Worm (Caenorhabditis elegans) whole organism, L1 larva: ENCODE measurements around the gene Y24D9A.6.

ENCODE experiments used
- C16A3.4 ChIP-seq: fragments of 150-350 bp; optimal IDR thresholded peaks from 2 replicates; lab custom pipeline; 2014; ENCODE audit warnings: missing biosample characterization, missing genetic modification characterization
- C34B4.2 ChIP-seq: sonication (generic microtip); optimal IDR thresholded peaks from 2 replicates; lab custom pipeline; 2017; ENCODE audit warnings: mild to moderate bottlenecking, missing genetic modification characterization, missing compliant biosample characterization
- Y116A8C.19 ChIP-seq: sonication (generic microtip); optimal IDR thresholded peaks from 2 replicates; lab custom pipeline; 2016; ENCODE audit warnings: missing compliant biosample characterization, missing genetic modification characterization, borderline replicate concordance
- alr-1 ChIP-seq: fragments of 200-800 bp; sonication (Bioruptor generic); optimal IDR thresholded peaks from 2 replicates; lab custom pipeline; 2018; ENCODE audit warnings: borderline replicate concordance, mild to moderate bottlenecking, missing genetic modification characterization, missing compliant biosample characterization
- ceh-82 ChIP-seq, 3 experiments: fragments of 150-350 bp in 1 of 3; sonication (generic microtip) in 2 of 3; optimal IDR thresholded peaks; 2 replicates each; lab custom pipeline; 2014 to 2017; ENCODE audit warnings: missing biosample characterization in 3 of 3, missing genetic modification characterization in 3 of 3
- ceh-88 ChIP-seq: fragments of 200-800 bp; sonication (Bioruptor generic); IDR thresholded peaks from 2 replicates; pipeline ENCODE4 v1.3.6; 2022; ENCODE audit warnings: missing genetic modification characterization, missing compliant biosample characterization
- efl-1 ChIP-seq, 4 experiments: fragments of 150-350 bp; optimal IDR thresholded peaks in 3 of 4; peaks in 1 of 4; 1 replicate in 1 of 4; 2 replicates in 3 of 4; lab custom pipeline; 2014; ENCODE audit warnings: missing biosample characterization in 2 of 4, missing genetic modification characterization in 2 of 4, missing genetic modification reagents in 2 of 4
- egl-13 ChIP-seq: sonication (generic microtip); optimal IDR thresholded peaks from 2 replicates; lab custom pipeline; 2016; ENCODE audit warnings: missing genotype, missing genetic modification reagents, missing genetic modification characterization, missing compliant biosample characterization
- elt-3 ChIP-seq, 6 experiments: fragments of 150-350 bp in 1 of 6; sonication (generic microtip); optimal IDR thresholded peaks; 2 replicates each; lab custom pipeline; 2017 to 2018; ENCODE audit warnings: missing biosample characterization in 6 of 6, missing genetic modification characterization in 6 of 6, inconsistent platforms in 1 of 6
- ets-5 ChIP-seq: fragments of 200-800 bp; sonication (Bioruptor generic); IDR thresholded peaks from 2 replicates; pipeline ENCODE4 v1.3.6; 2022; ENCODE audit warnings: missing genetic modification characterization, missing compliant biosample characterization
- fkh-8 ChIP-seq: sonication (generic microtip); optimal IDR thresholded peaks from 2 replicates; lab custom pipeline; 2016; ENCODE audit warnings: mild to moderate bottlenecking, missing genetic modification characterization, missing compliant biosample characterization
- hlh-17 ChIP-seq: fragments of 200-800 bp; sonication (Bioruptor generic); optimal IDR thresholded peaks from 2 replicates; lab custom pipeline; 2018; ENCODE audit warnings: missing genetic modification characterization, mild to moderate bottlenecking, missing compliant biosample characterization, moderate library complexity, borderline replicate concordance
- hlh-4 ChIP-seq: sonication (generic microtip); optimal IDR thresholded peaks from 2 replicates; lab custom pipeline; 2016; ENCODE audit warnings: mild to moderate bottlenecking, missing genetic modification characterization, missing compliant biosample characterization
- hpl-2 ChIP-seq: fragments of 150-350 bp; optimal IDR thresholded peaks from 2 replicates; lab custom pipeline; 2014; ENCODE audit warnings: missing biosample characterization, missing genetic modification reagents, missing genetic modification characterization
- jun-1 ChIP-seq: fragments of 150-350 bp; optimal IDR thresholded peaks from 2 replicates; lab custom pipeline; 2014; ENCODE audit warnings: missing biosample characterization, missing genetic modification reagents, missing genetic modification characterization
- lin-13 ChIP-seq: fragments of 150-350 bp; optimal IDR thresholded peaks from 2 replicates; lab custom pipeline; 2014; ENCODE audit warnings: missing biosample characterization, missing genetic modification reagents, missing genetic modification characterization
- lin-14 ChIP-seq: fragments of 200-800 bp; sonication (Bioruptor generic); optimal IDR thresholded peaks from 2 replicates; lab custom pipeline; 2018; ENCODE audit warnings: mild to moderate bottlenecking, missing genetic modification characterization, moderate library complexity, missing compliant biosample characterization
- lin-35 ChIP-seq, 2 experiments: fragments of 150-350 bp; optimal IDR thresholded peaks; 2 replicates each; lab custom pipeline; 2014; ENCODE audit warnings: missing biosample characterization in 2 of 2, missing genetic modification characterization in 2 of 2, missing genetic modification reagents in 2 of 2
- lsy-2 ChIP-seq, 2 experiments: fragments of 150-350 bp; optimal IDR thresholded peaks; 2 replicates each; lab custom pipeline; 2014; ENCODE audit warnings: missing biosample characterization in 2 of 2, missing genetic modification characterization in 2 of 2
- mab-9 ChIP-seq: fragments of 200-800 bp; sonication (Bioruptor generic); IDR thresholded peaks from 2 replicates; pipeline ENCODE4 v1.3.6; 2022; ENCODE audit warnings: missing genetic modification reagents, missing genetic modification characterization, missing compliant biosample characterization
- mdl-1 ChIP-seq, 2 experiments: fragments of 150-350 bp; optimal IDR thresholded peaks; 2 replicates each; lab custom pipeline; 2014 to 2017; ENCODE audit warnings: missing biosample characterization in 2 of 2, missing genetic modification characterization in 2 of 2, inconsistent platforms in 1 of 2
- mep-1 ChIP-seq: fragments of 150-350 bp; optimal IDR thresholded peaks from 2 replicates; lab custom pipeline; 2014; ENCODE audit warnings: missing biosample characterization, missing genetic modification characterization
- nhr-11 ChIP-seq: fragments of 150-350 bp; optimal IDR thresholded peaks from 2 replicates; lab custom pipeline; 2014; ENCODE audit warnings: missing biosample characterization, missing genetic modification characterization
- nhr-12 ChIP-seq: sonication (generic microtip); optimal IDR thresholded peaks from 2 replicates; lab custom pipeline; 2017; ENCODE audit warnings: missing biosample characterization, missing genetic modification characterization
- nhr-19 ChIP-seq: fragments of 200-800 bp; sonication (Bioruptor generic); conservative IDR thresholded peaks from 2 replicates; pipeline ENCODE4 v1.3.6; 2022; ENCODE audit warnings: missing genetic modification characterization, missing compliant biosample characterization
- nhr-237 ChIP-seq: fragments of 150-350 bp; optimal IDR thresholded peaks from 2 replicates; lab custom pipeline; 2014; ENCODE audit warnings: missing biosample characterization, missing genetic modification characterization
- nhr-28 ChIP-seq: fragments of 150-350 bp; optimal IDR thresholded peaks from 2 replicates; lab custom pipeline; 2014; ENCODE audit warnings: missing biosample characterization, missing genetic modification characterization
- nhr-47 ChIP-seq: sonication (generic microtip); optimal IDR thresholded peaks from 2 replicates; lab custom pipeline; 2016; ENCODE audit warnings: mild to moderate bottlenecking, missing genetic modification characterization, moderate library complexity, missing compliant biosample characterization
- nhr-76 ChIP-seq: sonication (generic microtip); optimal IDR thresholded peaks from 2 replicates; lab custom pipeline; 2017; ENCODE audit warnings: missing biosample characterization, missing genetic modification characterization
- nhr-84 ChIP-seq: sonication (generic microtip); optimal IDR thresholded peaks from 2 replicates; lab custom pipeline; 2017; ENCODE audit warnings: missing biosample characterization, missing genetic modification characterization
- nhr-85 ChIP-seq: sonication (generic microtip); peaks from one replicate; lab custom pipeline; 2016; ENCODE audit warnings: missing genetic modification characterization, inconsistent platforms, missing compliant biosample characterization
- nhr-90 ChIP-seq: sonication (generic microtip); optimal IDR thresholded peaks from 2 replicates; lab custom pipeline; 2016; ENCODE audit warnings: mild to moderate bottlenecking, missing genetic modification characterization, missing compliant biosample characterization; ENCODE audit not compliant: poor library complexity
- rnt-1 ChIP-seq: sonication (generic microtip); optimal IDR thresholded peaks from 2 replicates; lab custom pipeline; 2016; ENCODE audit warnings: mild to moderate bottlenecking, missing genetic modification characterization, moderate library complexity, missing compliant biosample characterization
- skn-1 ChIP-seq: fragments of 150-350 bp; optimal IDR thresholded peaks from 2 replicates; lab custom pipeline; 2014; ENCODE audit warnings: missing biosample characterization, missing genetic modification characterization
- snu-23 ChIP-seq: sonication (generic microtip); optimal IDR thresholded peaks from 2 replicates; lab custom pipeline; 2016; ENCODE audit warnings: missing genetic modification characterization, missing compliant biosample characterization
- sox-4 ChIP-seq: sonication (generic microtip); optimal IDR thresholded peaks from 2 replicates; lab custom pipeline; 2016; ENCODE audit warnings: missing genetic modification characterization, missing compliant biosample characterization
- sup-37 ChIP-seq: fragments of 200-800 bp; sonication (Bioruptor generic); optimal IDR thresholded peaks from 2 replicates; lab custom pipeline; 2018; ENCODE audit warnings: mild to moderate bottlenecking, missing genetic modification characterization, missing compliant biosample characterization
- unc-30 ChIP-seq: sonication (generic microtip); optimal IDR thresholded peaks from 2 replicates; lab custom pipeline; 2017; ENCODE audit warnings: missing biosample characterization, missing genetic modification characterization
- unc-62 ChIP-seq: fragments of 150-350 bp; optimal IDR thresholded peaks from 2 replicates; lab custom pipeline; 2014; ENCODE audit warnings: missing biosample characterization, missing genetic modification reagents, missing genetic modification characterization
- unc-86 ChIP-seq: sonication (generic microtip); optimal IDR thresholded peaks from 2 replicates; lab custom pipeline; 2016; ENCODE audit warnings: missing genetic modification characterization, missing compliant biosample characterization
- vab-15 ChIP-seq: sonication (generic microtip); optimal IDR thresholded peaks from 2 replicates; lab custom pipeline; 2017; ENCODE audit warnings: missing genotype, mild to moderate bottlenecking, missing genetic modification characterization, missing compliant biosample characterization
- xbp-1 ChIP-seq: sonication (generic microtip); optimal IDR thresholded peaks from 2 replicates; lab custom pipeline; 2016; ENCODE audit warnings: missing genetic modification characterization, missing compliant biosample characterization
- zag-1 ChIP-seq: fragments of 150-350 bp; optimal IDR thresholded peaks from 2 replicates; lab custom pipeline; 2014; ENCODE audit warnings: missing biosample characterization, missing genetic modification characterization
- zip-4 ChIP-seq: fragments of 200-800 bp; sonication (Bioruptor generic); optimal IDR thresholded peaks from 2 replicates; lab custom pipeline; 2018; ENCODE audit warnings: mild to moderate bottlenecking, missing genetic modification characterization, moderate library complexity, missing compliant biosample characterization

The Y24D9A.6 gene

DNA sequence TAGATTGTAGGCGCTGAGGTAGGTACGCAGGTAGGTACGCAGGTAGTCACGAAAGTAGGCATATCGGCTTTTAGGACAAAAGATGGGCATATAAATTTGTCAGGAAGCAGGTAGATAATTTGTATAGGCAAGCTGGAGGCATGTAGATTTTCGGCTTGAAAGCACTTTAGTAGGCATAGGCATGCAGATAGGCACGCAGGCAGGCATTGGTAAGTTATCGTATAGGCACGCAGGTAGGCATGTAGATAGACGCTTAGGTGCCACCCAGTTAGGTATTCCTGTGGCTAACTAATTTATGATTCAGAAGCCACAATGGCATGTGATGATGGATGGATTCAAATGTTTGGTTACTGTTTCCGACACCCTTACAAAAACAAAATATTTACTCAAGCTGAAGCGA, 22.8 kb upstream of the Y24D9A.6 start:
- TF ChIP-seq mdl-1 (tag; optimal IDR thresholded peaks at IDR 0.05; lab: Kevin White, UChicago) = no peak
- TF ChIP-seq zag-1 (tag; lab: Kevin White, UChicago) = no peak
- no peak for TF ChIP-seq rnt-1 (tag; lab: Kevin White, UChicago)
- TF ChIP-seq nhr-237 (tag; lab: Kevin White, UChicago) = no peak
- TF ChIP-seq xbp-1 (tag; lab: Kevin White, UChicago) = no peak
- no peak for TF ChIP-seq mep-1 (tag; lab: Kevin White, UChicago)
- TF ChIP-seq unc-86 (tag; lab: Kevin White, UChicago) = no peak
- no peak for TF ChIP-seq ceh-88 (GFP tag; lab: Robert Waterston, UW)
- TF ChIP-seq Y116A8C.19 (tag; lab: Kevin White, UChicago) = no peak
- TF ChIP-seq ceh-82 (tag; optimal IDR thresholded peaks at IDR 0.05; lab: Kevin White, UChicago) = no peak
- TF ChIP-seq ets-5 (GFP tag; lab: Robert Waterston, UW) = no peak
- TF ChIP-seq nhr-76 (tag; lab: Kevin White, UChicago) = no peak
- TF ChIP-seq nhr-11 (tag; lab: Kevin White, UChicago) = no peak
- no peak for TF ChIP-seq C34B4.2
- no peak for TF ChIP-seq unc-62 (GFP tag; lab: Kevin White, UChicago)
- TF ChIP-seq sup-37 (GFP tag; lab: Kevin White, UChicago) = no peak
- no peak for TF ChIP-seq nhr-47 (tag; lab: Kevin White, UChicago)
- TF ChIP-seq lin-35 (GFP tag; optimal IDR thresholded peaks at IDR 0.05; lab: Kevin White, UChicago) = no peak
- TF ChIP-seq nhr-28 (tag; lab: Kevin White, UChicago) = no peak
- TF ChIP-seq hpl-2 = no peak

DNA sequence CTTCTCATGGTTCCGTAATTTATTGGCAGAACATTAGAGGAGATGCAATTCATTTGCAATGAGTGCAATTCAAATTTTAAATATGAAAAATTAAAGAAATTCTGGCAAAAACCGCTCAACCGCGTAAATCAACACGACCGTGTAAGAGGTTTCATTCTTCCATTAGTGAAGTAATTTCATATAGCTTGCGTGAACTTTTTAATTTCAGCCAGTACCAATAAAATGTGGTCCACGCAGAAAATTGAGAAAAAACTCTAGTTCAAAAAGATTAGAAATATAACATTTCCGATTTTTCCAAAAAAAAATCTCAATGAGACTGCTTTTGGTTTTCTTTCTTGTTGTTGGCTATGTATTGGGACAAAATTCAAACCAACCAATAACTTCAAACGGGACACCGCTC, 21.8 kb upstream of the Y24D9A.6 start, which contains the start of gene clec-175:
clec-175 (plus strand) TSS at position 301 of the 400 bp plus-strand sequence.
- no peak for TF ChIP-seq hlh-17 (GFP tag; lab: Kevin White, UChicago)
- no peak for TF ChIP-seq nhr-11 (tag; lab: Kevin White, UChicago)
- TF ChIP-seq hlh-4 (tag; lab: Kevin White, UChicago) = no peak
- TF ChIP-seq nhr-237 (tag; lab: Kevin White, UChicago) = no peak
- no peak for TF ChIP-seq nhr-12 (tag; lab: Kevin White, UChicago)
- no peak for TF ChIP-seq C16A3.4
- no peak for TF ChIP-seq snu-23 (GFP tag; lab: Kevin White, UChicago)
- TF ChIP-seq lin-13 (GFP tag; lab: Kevin White, UChicago) = no peak
- no peak for TF ChIP-seq nhr-90 (tag; lab: Kevin White, UChicago)
- no peak for TF ChIP-seq mab-9
- TF ChIP-seq lsy-2 (tag; optimal IDR thresholded peaks at IDR 0.05; lab: Kevin White, UChicago) = no peak
- no peak for TF ChIP-seq skn-1 (tag; lab: Kevin White, UChicago)
- TF ChIP-seq nhr-76 (tag; lab: Kevin White, UChicago) = no peak
- TF ChIP-seq alr-1 = no peak
- no peak for TF ChIP-seq efl-1 (optimal IDR thresholded peaks at IDR 0.05; lab: Kevin White, UChicago)
- TF ChIP-seq efl-1 (GFP tag; optimal IDR thresholded peaks at IDR 0.05 in 1 of 2; lab: Kevin White, UChicago) = no peak
- no peak for TF ChIP-seq lin-14 (GFP tag; lab: Kevin White, UChicago)
- TF ChIP-seq nhr-84 (tag; lab: Kevin White, UChicago) = no peak
- TF ChIP-seq fkh-8 (tag; lab: Kevin White, UChicago) = no peak
- no peak for TF ChIP-seq vab-15

DNA sequence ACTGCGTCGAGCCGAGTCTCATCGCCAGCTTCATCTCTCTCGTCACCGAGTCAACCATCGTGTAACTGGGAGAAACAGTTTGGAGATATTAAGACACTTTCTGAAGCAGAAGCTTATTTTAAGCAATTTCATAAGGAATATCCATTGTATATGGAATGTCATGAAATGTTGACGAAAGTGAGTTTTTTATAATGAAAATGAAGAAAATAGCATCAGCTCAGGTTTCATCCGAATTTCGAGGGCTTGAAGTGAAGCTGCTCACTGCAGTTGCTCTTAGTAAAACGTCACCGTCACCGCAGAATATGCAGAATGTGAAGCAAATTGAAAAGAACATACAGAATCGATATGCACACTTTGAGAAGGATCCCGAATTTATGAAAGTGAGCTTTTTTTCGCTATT, 12.9 kb upstream of the Y24D9A.6 start:
- TF ChIP-seq efl-1 (optimal IDR thresholded peaks at IDR 0.05; lab: Kevin White, UChicago) (no peak), efl-1 (GFP tag; optimal IDR thresholded peaks at IDR 0.05 in 1 of 2; lab: Kevin White, UChicago) (peak in 1 of 2 experiments; percentile 58), zip-4 (no peak)

- TF ChIP-seq nhr-85 (tag; lab: Kevin White, UChicago) (no peak), unc-30 (no peak), jun-1 (tag; lab: Kevin White, UChicago) (no peak), sox-4 (tag; lab: Kevin White, UChicago) (no peak), nhr-19 (no peak), egl-13 (tag; lab: Kevin White, UChicago) (no peak), ceh-82 (tag; optimal IDR thresholded peaks at IDR 0.05; lab: Kevin White, UChicago) (no peak), efl-1 (optimal IDR thresholded peaks at IDR 0.05; lab: Kevin White, UChicago) (no peak), efl-1 (GFP tag; optimal IDR thresholded peaks at IDR 0.05 in 1 of 2; lab: Kevin White, UChicago) (peak in 1 of 2 experiments; percentile 60), elt-3 (tag; optimal IDR thresholded peaks at IDR 0.05; lab: Kevin White, UChicago) (no peak)
- TF ChIP-seq, all 84 proteins: peak for 1
These were observed 11.7 kb upstream of the Y24D9A.6 start for ce11 chrIV:4411948-4412335.
